Worm (Caenorhabditis elegans): ENCODE measurements around the gene F15H10.10.

- TF ChIP-seq ztf-11 (tag; optimal IDR thresholded peaks at IDR 0.05) = no peak
- no peak for TF ChIP-seq elt-3 (tag; optimal IDR thresholded peaks at IDR 0.05)
- TF ChIP-seq ztf-4 (tag; optimal IDR thresholded peaks at IDR 0.05) = no peak
- TF ChIP-seq nhr-237 (tag; optimal IDR thresholded peaks at IDR 0.05) = no peak
- TF ChIP-seq aly-2 (tag; optimal IDR thresholded peaks at IDR 0.05) = no peak
- no peak for TF ChIP-seq lin-39 (tag; optimal IDR thresholded peaks at IDR 0.05)
- TF ChIP-seq fos-1 (tag; optimal IDR thresholded peaks at IDR 0.05) = no peak
- no peak for TF ChIP-seq mab-5 (tag; optimal IDR thresholded peaks at IDR 0.05)
- no peak for TF ChIP-seq elt-1 (tag; optimal IDR thresholded peaks at IDR 0.05)
- no peak for TF ChIP-seq blmp-1 (tag; optimal IDR thresholded peaks at IDR 0.05; ENCODE audit: insufficient read depth)
- no peak for TF ChIP-seq egl-27 (tag; optimal IDR thresholded peaks at IDR 0.05)
- no peak for TF ChIP-seq lsy-2 (tag; optimal IDR thresholded peaks at IDR 0.05)
Measured at ce11 chrV:10379761-10380160, 37.1 kb downstream of the F15H10.10 start.
